Worm (Caenorhabditis elegans) whole organism, L2 larva: ENCODE measurements around the gene F53H2.1.

ENCODE experiments used
- C34F6.9 ChIP-seq: fragments of 150-350 bp; optimal IDR thresholded peaks from 2 replicates; lab custom pipeline; 2014; ENCODE audit warnings: missing biosample characterization, missing genetic modification characterization
- F13H6.1 ChIP-seq: sonication (generic microtip); optimal IDR thresholded peaks from 2 replicates; lab custom pipeline; 2016; ENCODE audit warnings: missing genetic modification characterization, missing compliant biosample characterization
- Y55F3AM.14 ChIP-seq: fragments of 200-800 bp; sonication (Bioruptor generic); optimal IDR thresholded peaks from 2 replicates; lab custom pipeline; 2018; ENCODE audit warnings: mild to moderate bottlenecking, missing genetic modification characterization, missing compliant biosample characterization
- aly-2 ChIP-seq: fragments of 150-350 bp; optimal IDR thresholded peaks from 2 replicates; lab custom pipeline; 2014; ENCODE audit warnings: missing biosample characterization, missing genetic modification characterization
- ceh-82 ChIP-seq: fragments of 150-350 bp; optimal IDR thresholded peaks from 2 replicates; lab custom pipeline; 2014; ENCODE audit warnings: missing biosample characterization, missing genetic modification characterization
- gmeb-1 ChIP-seq: fragments of 150-350 bp; optimal IDR thresholded peaks from 2 replicates; lab custom pipeline; 2014; ENCODE audit warnings: missing biosample characterization, missing genetic modification characterization
- lin-11 ChIP-seq: fragments of 150-350 bp; sonication (generic microtip); optimal IDR thresholded peaks from 2 replicates; lab custom pipeline; 2014; ENCODE audit warnings: missing biosample characterization, missing genetic modification characterization, inconsistent platforms, mixed read lengths
- nhr-12 ChIP-seq: fragments of 150-350 bp; optimal IDR thresholded peaks from 2 replicates; lab custom pipeline; 2014; ENCODE audit warnings: missing biosample characterization, missing genetic modification characterization
- nhr-21 ChIP-seq: fragments of 150-350 bp; optimal IDR thresholded peaks from 2 replicates; lab custom pipeline; 2014; ENCODE audit warnings: missing biosample characterization, missing genetic modification characterization
- nhr-25 ChIP-seq: fragments of 150-350 bp; sonication (generic microtip); optimal IDR thresholded peaks from 3 replicates; lab custom pipeline; 2014; ENCODE audit warnings: missing biosample characterization, missing genetic modification characterization
- unc-55 ChIP-seq: fragments of 150-350 bp; sonication (generic microtip); optimal IDR thresholded peaks from 3 replicates; lab custom pipeline; 2014; ENCODE audit warnings: missing biosample characterization, missing genetic modification reagents, missing genetic modification characterization
- unc-62 ChIP-seq: fragments of 150-350 bp; optimal IDR thresholded peaks from 2 replicates; lab custom pipeline; 2014; ENCODE audit warnings: missing biosample characterization, missing genetic modification reagents, missing genetic modification characterization
- ztf-4 ChIP-seq: fragments of 150-350 bp; optimal IDR thresholded peaks from 2 replicates; lab custom pipeline; 2014; ENCODE audit warnings: missing biosample characterization, missing genetic modification characterization

F53H2.1 gene

DNA sequence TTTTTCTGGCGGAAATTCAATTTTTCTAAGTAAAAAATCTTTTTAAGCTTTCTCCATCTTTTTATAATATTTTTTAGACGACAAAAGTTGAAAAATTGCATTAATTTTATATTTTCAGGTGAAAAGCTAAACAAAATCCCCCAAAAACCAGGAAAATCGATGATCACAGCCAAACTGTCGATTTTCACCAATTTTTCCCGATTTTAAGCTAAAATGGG, 37.6 kb downstream of the F53H2.1 start, which contains the start of the genes fce-2 and F48F5.8:
Gene fce-2, plus strand, starts transcription at position 119 of the 218 bp plus-strand sequence.
Gene F48F5.8, plus strand, starts transcription at position 160 of the 218 bp plus-strand sequence.
- TF ChIP-seq F13H6.1, result no peak
- TF ChIP-seq C34F6.9 (tag; lab: Kevin White, UChicago), result no peak
- TF ChIP-seq nhr-12 (tag; lab: Kevin White, UChicago), result no peak
- no peak for TF ChIP-seq nhr-21 (tag; lab: Kevin White, UChicago)
- TF ChIP-seq aly-2 (tag; lab: Kevin White, UChicago), result no peak
- no peak for TF ChIP-seq Y55F3AM.14 (GFP tag; lab: Kevin White, UChicago)
- TF ChIP-seq ztf-4 (tag; lab: Kevin White, UChicago), result no peak
- no peak for TF ChIP-seq ceh-82 (tag; lab: Kevin White, UChicago)
- no peak for TF ChIP-seq nhr-25
- no peak for TF ChIP-seq unc-62 (GFP tag; lab: Kevin White, UChicago)
- TF ChIP-seq lin-11 (tag; lab: Kevin White, UChicago), result no peak

DNA sequence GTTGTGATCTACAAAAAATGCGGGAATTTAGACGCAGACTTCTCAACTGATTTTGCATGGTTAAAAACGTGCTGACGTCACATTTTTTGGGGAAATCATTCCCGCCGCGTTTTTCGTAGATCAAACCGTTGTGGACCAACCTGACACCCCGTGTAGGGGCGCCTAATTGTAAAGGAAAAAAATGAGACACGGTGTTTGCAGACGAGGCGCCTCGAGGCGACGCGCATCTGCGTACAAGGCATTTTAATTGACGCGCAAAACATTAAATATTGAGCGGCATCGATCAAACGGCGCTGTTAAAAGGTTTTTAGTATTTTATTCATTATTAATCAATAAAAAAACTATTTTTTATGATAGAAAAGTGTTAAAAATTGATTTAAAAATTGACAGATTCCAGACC, 43.9 kb downstream of the F53H2.1 start:
- TF ChIP-seq gmeb-1 (tag; lab: Kevin White, UChicago), result peak; percentile 16
- peak; percentile 32 for TF ChIP-seq unc-55 (GFP tag; lab: Kevin White, UChicago)
